Worm (Caenorhabditis elegans): ENCODE measurements around the gene twk-20.

- no peak for TF ChIP-seq unc-86 (tag; optimal IDR thresholded peaks at IDR 0.05)
- no peak for TF ChIP-seq nhr-28 (tag; optimal IDR thresholded peaks at IDR 0.05)
- no peak for TF ChIP-seq nhr-11 (tag; optimal IDR thresholded peaks at IDR 0.05)
- no peak for TF ChIP-seq tbx-2 (tag; optimal IDR thresholded peaks at IDR 0.05)
- no peak for TF ChIP-seq hlh-4 (tag; optimal IDR thresholded peaks at IDR 0.05)
- no peak for TF ChIP-seq snu-23 (GFP tag; optimal IDR thresholded peaks at IDR 0.05)
- no peak for TF ChIP-seq fos-1 (tag; optimal IDR thresholded peaks at IDR 0.05)
- no peak for TF ChIP-seq ztf-11 (tag; optimal IDR thresholded peaks at IDR 0.05)
- TF ChIP-seq pqm-1 (tag; optimal IDR thresholded peaks at IDR 0.05), result no peak
- no peak for TF ChIP-seq unc-62 (GFP tag; optimal IDR thresholded peaks at IDR 0.05)
- no peak for TF ChIP-seq rnt-1 (tag; optimal IDR thresholded peaks at IDR 0.05)
Observed at ce11 chrX:13615181-13615580, 24.5 kb upstream of the twk-20 start.

Data from whole organism, L1 larva.